Worm (Caenorhabditis elegans) whole organism, L4 larva: ENCODE data around the gene Y38H8A.12.

Experiments
- F44E2.7 ChIP-seq: fragments of 200-800 bp; sonication (Bioruptor generic); IDR thresholded peaks from 2 replicates; pipeline ENCODE4 v2.1.2; 2022; ENCODE audit warnings: missing genetic modification characterization, missing compliant biosample characterization
- aly-2 ChIP-seq: sonication (generic microtip); optimal IDR thresholded peaks from 2 replicates; lab custom pipeline; 2018; ENCODE audit warnings: missing biosample characterization, missing genetic modification characterization
- ces-1 ChIP-seq: fragments of 150-350 bp; sonication (generic microtip); optimal IDR thresholded peaks from 4 replicates; lab custom pipeline; 2014; ENCODE audit warnings: missing biosample characterization, missing genetic modification reagents, missing genetic modification characterization
- dpl-1 ChIP-seq: fragments of 150-350 bp; optimal IDR thresholded peaks from 2 replicates; lab custom pipeline; 2014; ENCODE audit warnings: missing biosample characterization, missing genetic modification reagents, missing genetic modification characterization
- egl-27 ChIP-seq: sonication (generic microtip); optimal IDR thresholded peaks from 3 replicates; lab custom pipeline; 2017; ENCODE audit warnings: missing biosample characterization, missing genetic modification reagents, missing genetic modification characterization
- lin-13 ChIP-seq: fragments of 150-350 bp; optimal IDR thresholded peaks from 2 replicates; lab custom pipeline; 2014; ENCODE audit warnings: missing biosample characterization, missing genetic modification reagents, missing genetic modification characterization
- mdl-1 ChIP-seq, 2 experiments: fragments of 150-350 bp in 1 of 2; sonication (generic microtip) in 1 of 2; optimal IDR thresholded peaks; 2 replicates each; lab custom pipeline; 2014 to 2017; ENCODE audit warnings: missing biosample characterization in 2 of 2, missing genetic modification characterization in 2 of 2
- nhr-102 ChIP-seq: sonication (generic microtip); optimal IDR thresholded peaks from 2 replicates; lab custom pipeline; 2016; ENCODE audit warnings: mild to moderate bottlenecking, missing genetic modification characterization, moderate library complexity, missing compliant biosample characterization
- nhr-237 ChIP-seq: sonication (generic microtip); optimal IDR thresholded peaks from 2 replicates; lab custom pipeline; 2017; ENCODE audit warnings: missing biosample characterization, missing genetic modification characterization
- nhr-77 ChIP-seq: fragments of 150-350 bp; optimal IDR thresholded peaks from 2 replicates; lab custom pipeline; 2014; ENCODE audit warnings: missing biosample characterization, missing genetic modification characterization
- skn-1 ChIP-seq: fragments of 150-350 bp; optimal IDR thresholded peaks from 2 replicates; lab custom pipeline; 2014; ENCODE audit warnings: missing biosample characterization, missing genetic modification characterization
- unc-62 ChIP-seq, 3 experiments: fragments of 150-350 bp in 1 of 3; sonication (generic microtip); optimal IDR thresholded peaks in 2 of 3; peaks in 1 of 3; 1 replicate in 1 of 3; 2 replicates in 2 of 3; lab custom pipeline; 2014 to 2017; ENCODE audit warnings: missing biosample characterization in 3 of 3, missing genetic modification characterization in 3 of 3, missing genetic modification reagents in 3 of 3, missing genotype in 1 of 3
- ztf-11 ChIP-seq: fragments of 150-350 bp; optimal IDR thresholded peaks from 2 replicates; lab custom pipeline; 2014; ENCODE audit warnings: missing biosample characterization, missing genetic modification characterization

- TF ChIP-seq dpl-1 (GFP tag; lab: Kevin White, UChicago), result no peak
- TF ChIP-seq lin-13 (GFP tag; lab: Kevin White, UChicago), result no peak
- TF ChIP-seq egl-27 (tag; lab: Kevin White, UChicago), result no peak
- no peak for TF ChIP-seq ztf-11 (tag; lab: Kevin White, UChicago)
- no peak for TF ChIP-seq ces-1 (GFP tag; lab: Kevin White, UChicago)
- no peak for TF ChIP-seq nhr-102 (tag; lab: Kevin White, UChicago)
- TF ChIP-seq nhr-237 (tag; lab: Kevin White, UChicago), result no peak
- no peak for TF ChIP-seq mdl-1 (tag; optimal IDR thresholded peaks at IDR 0.05; lab: Kevin White, UChicago)
- TF ChIP-seq F44E2.7 (GFP tag; lab: Robert Waterston, UW), result no peak
- no peak for TF ChIP-seq aly-2 (tag; lab: Kevin White, UChicago)
- TF ChIP-seq skn-1 (tag; lab: Kevin White, UChicago), result no peak
- no peak for TF ChIP-seq nhr-77 (tag; lab: Kevin White, UChicago)
- no peak for TF ChIP-seq unc-62 (GFP tag; optimal IDR thresholded peaks at IDR 0.05 in 1 of 2; lab: Kevin White, UChicago)
- no peak for TF ChIP-seq unc-62 (tag; optimal IDR thresholded peaks at IDR 0.05; lab: Kevin White, UChicago)
Measured at ce11 chrIV:13458237-13458636, 2.5 kb downstream of the Y38H8A.12 start.
